Fruit fly (Drosophila melanogaster) whole organism, embryonic: Measurements from ENCODE around the gene CG15308.

Experiments
- Atf6 ChIP-seq: fragments of 200-800 bp; sonication (Bioruptor generic); IDR thresholded peaks from 2 replicates; pipeline ENCODE4 v1.3.6; 2022; ENCODE audit warnings: missing biosample characterization, missing genetic modification characterization
- CG10147 ChIP-seq: fragments of 200-800 bp; sonication (Bioruptor generic); optimal IDR thresholded peaks from 2 replicates; lab custom pipeline; 2019; ENCODE audit warnings: missing biosample characterization, mild to moderate bottlenecking, missing genetic modification characterization, moderate library complexity
- CG11456 ChIP-seq: fragments of 200-800 bp; sonication (Bioruptor generic); IDR thresholded peaks from 3 replicates; pipeline ENCODE4 v1.3.6; 2022; ENCODE audit warnings: missing biosample characterization, missing genetic modification characterization
- CG15269 ChIP-seq: fragments of 200-800 bp; sonication (Bioruptor generic); optimal IDR thresholded peaks from 2 replicates; lab custom pipeline; 2018; ENCODE audit warnings: missing biosample characterization, mild to moderate bottlenecking, missing genetic modification characterization, moderate library complexity
- CG18476 ChIP-seq: fragments of 200-800 bp; sonication (Bioruptor generic); optimal IDR thresholded peaks from 2 replicates; lab custom pipeline; 2016; ENCODE audit warnings: missing biosample characterization, mild to moderate bottlenecking, missing genetic modification characterization
- CG18599 ChIP-seq: fragments of 200-800 bp; sonication (Bioruptor generic); optimal IDR thresholded peaks from 3 replicates; lab custom pipeline; 2017; ENCODE audit warnings: missing biosample characterization, missing genetic modification characterization, mild to moderate bottlenecking, moderate library complexity, missing genetic modification reagents
- CG18764 ChIP-seq: fragments of 200-800 bp; sonication (Bioruptor generic); optimal IDR thresholded peaks from 3 replicates; lab custom pipeline; 2016; ENCODE audit warnings: missing biosample characterization, missing genetic modification characterization
- CG2120 ChIP-seq: fragments of 200-800 bp; sonication (Bioruptor generic); optimal IDR thresholded peaks from 3 replicates; lab custom pipeline; 2016; ENCODE audit warnings: missing biosample characterization, missing genetic modification characterization
- CG2875 ChIP-seq: fragments of 200-800 bp; sonication (Bioruptor generic); optimal IDR thresholded peaks from 2 replicates; lab custom pipeline; 2017; ENCODE audit warnings: missing biosample characterization, mild to moderate bottlenecking, missing genetic modification characterization, missing genetic modification reagents
- CG42726 ChIP-seq: fragments of 200-800 bp; sonication (Bioruptor generic); IDR thresholded peaks from 2 replicates; pipeline ENCODE4 v1.3.6; 2022; ENCODE audit warnings: missing biosample characterization, missing genetic modification characterization; ENCODE audit not compliant: partially characterized antibody
- CG4328 ChIP-seq: fragments of 200-800 bp; sonication (Bioruptor generic); optimal IDR thresholded peaks from 3 replicates; lab custom pipeline; 2017; ENCODE audit warnings: missing biosample characterization, missing genetic modification reagents, missing genetic modification characterization
- CG5953 ChIP-seq: fragments of 200-800 bp; sonication (Bioruptor generic); IDR thresholded peaks from 2 replicates; pipeline ENCODE4 v1.3.6; 2022; ENCODE audit warnings: missing biosample characterization, missing genetic modification characterization
- CG6813 ChIP-seq: fragments of 200-800 bp; sonication (Bioruptor generic); optimal IDR thresholded peaks from 2 replicates; lab custom pipeline; 2017; ENCODE audit warnings: missing biosample characterization, missing genetic modification characterization, mild to moderate bottlenecking, moderate library complexity, missing genetic modification reagents
- CG7556 ChIP-seq: fragments of 200-800 bp; sonication (Bioruptor generic); optimal IDR thresholded peaks from 2 replicates; lab custom pipeline; 2017; ENCODE audit warnings: missing biosample characterization, mild to moderate bottlenecking, missing genetic modification characterization
- CG7987 ChIP-seq: fragments of 200-800 bp; sonication (Bioruptor generic); optimal IDR thresholded peaks from 2 replicates; lab custom pipeline; 2018; ENCODE audit warnings: missing biosample characterization, mild to moderate bottlenecking, missing genetic modification characterization, moderate library complexity
- CG9609 ChIP-seq: fragments of 200-800 bp; sonication (Bioruptor generic); optimal IDR thresholded peaks from 3 replicates; lab custom pipeline; 2016; ENCODE audit warnings: missing biosample characterization, missing genetic modification characterization
- CG9727 ChIP-seq: fragments of 200-800 bp; sonication (Bioruptor generic); optimal IDR thresholded peaks from 3 replicates; lab custom pipeline; 2017; ENCODE audit warnings: missing biosample characterization, mild to moderate bottlenecking, missing genetic modification characterization
- CoRest ChIP-seq: fragments of 200-800 bp; sonication (Bioruptor generic); optimal IDR thresholded peaks from 3 replicates; lab custom pipeline; 2018; ENCODE audit warnings: missing biosample characterization, mild to moderate bottlenecking, missing genetic modification characterization, moderate library complexity
- CrebB ChIP-seq: fragments of 200-800 bp; sonication (Bioruptor generic); optimal IDR thresholded peaks from 3 replicates; lab custom pipeline; 2018; ENCODE audit warnings: missing biosample characterization, mild to moderate bottlenecking, missing genetic modification characterization
- D19A ChIP-seq: fragments of 200-800 bp; optimal IDR thresholded peaks from 3 replicates; lab custom pipeline; 2019; ENCODE audit warnings: missing biosample characterization, mild to moderate bottlenecking, missing genetic modification characterization, moderate library complexity
- D19B ChIP-seq: fragments of 200-800 bp; sonication (Bioruptor generic); optimal IDR thresholded peaks from 2 replicates; lab custom pipeline; 2017; ENCODE audit warnings: missing biosample characterization, mild to moderate bottlenecking, missing genetic modification characterization
- Drgx ChIP-seq: fragments of 200-800 bp; sonication (Bioruptor generic); IDR thresholded peaks from 2 replicates; pipeline ENCODE4 v1.3.6; 2022; ENCODE audit warnings: missing biosample characterization, missing genetic modification characterization
- Fer3 ChIP-seq: fragments of 200-800 bp; sonication (Bioruptor generic); optimal IDR thresholded peaks from 2 replicates; lab custom pipeline; 2018; ENCODE audit warnings: missing biosample characterization, mild to moderate bottlenecking, missing genetic modification characterization, moderate library complexity
- HHEX ChIP-seq: fragments of 200-800 bp; sonication (Bioruptor generic); optimal IDR thresholded peaks from 3 replicates; lab custom pipeline; 2017; ENCODE audit warnings: missing biosample characterization, mild to moderate bottlenecking, missing genetic modification characterization, missing genetic modification reagents
- Hmr ChIP-seq: fragments of 200-800 bp; sonication (Bioruptor generic); optimal IDR thresholded peaks from 3 replicates; lab custom pipeline; 2017; ENCODE audit warnings: mild to moderate bottlenecking, missing biosample characterization, missing genetic modification reagents, missing genetic modification characterization
- Hr3 ChIP-seq: fragments of 200-800 bp; sonication (Bioruptor generic); optimal IDR thresholded peaks from 3 replicates; lab custom pipeline; 2016; ENCODE audit warnings: missing biosample characterization, missing genetic modification characterization
- Hr51 ChIP-seq, 2 experiments: fragments of 200-800 bp; sonication (Bioruptor generic); optimal IDR thresholded peaks; 2 replicates in 1 of 2; 3 replicates in 1 of 2; lab custom pipeline; 2016 to 2018; ENCODE audit warnings: missing biosample characterization in 2 of 2, missing genetic modification characterization in 2 of 2, mild to moderate bottlenecking in 1 of 2, moderate library complexity in 1 of 2
- Kr ChIP-seq: fragments of 200-800 bp; sonication (Bioruptor generic); optimal IDR thresholded peaks from 2 replicates; lab custom pipeline; 2017; ENCODE audit warnings: missing biosample characterization, mild to moderate bottlenecking, missing genetic modification characterization
- Med ChIP-seq: fragments of 200-800 bp; sonication (Bioruptor generic); peaks from one replicate; lab custom pipeline; 2016; ENCODE audit warnings: missing biosample characterization, missing genetic modification characterization, mild to moderate bottlenecking, inconsistent platforms, moderate library complexity
- Meics ChIP-seq: fragments of 200-800 bp; sonication (Bioruptor generic); optimal IDR thresholded peaks from 2 replicates; lab custom pipeline; 2017; ENCODE audit warnings: missing biosample characterization, mild to moderate bottlenecking, missing genetic modification characterization
- NC2α ChIP-seq: fragments of 200-800 bp; sonication (Bioruptor generic); optimal IDR thresholded peaks from 2 replicates; lab custom pipeline; 2016; ENCODE audit warnings: missing biosample characterization, missing genetic modification characterization
- PHDP ChIP-seq: fragments of 200-800 bp; sonication (Bioruptor generic); optimal IDR thresholded peaks from 3 replicates; lab custom pipeline; 2018; ENCODE audit warnings: missing biosample characterization, mild to moderate bottlenecking, missing genetic modification characterization, moderate library complexity
- Ptx1 ChIP-seq: fragments of 200-800 bp; sonication (Bioruptor generic); IDR thresholded peaks from 2 replicates; pipeline ENCODE4 v1.3.6; 2022; ENCODE audit warnings: missing biosample characterization, missing genetic modification characterization
- Sox102F ChIP-seq: fragments of 200-800 bp; sonication (Bioruptor generic); optimal IDR thresholded peaks from 2 replicates; lab custom pipeline; 2018; ENCODE audit warnings: missing biosample characterization, mild to moderate bottlenecking, missing genetic modification characterization, moderate library complexity
- Tbp ChIP-seq: fragments of >200 bp; optimal IDR thresholded peaks from 2 replicates; lab custom pipeline; 2018; ENCODE audit warnings: missing biosample characterization, missing genetic modification characterization
- Usf ChIP-seq: fragments of 200-800 bp; sonication (Bioruptor generic); optimal IDR thresholded peaks from 2 replicates; lab custom pipeline; 2017; ENCODE audit warnings: missing genotype, missing biosample characterization, missing genetic modification characterization
- bcd ChIP-seq: fragments of 200-800 bp; sonication (Bioruptor generic); optimal IDR thresholded peaks from 2 replicates; lab custom pipeline; 2017; ENCODE audit warnings: missing biosample characterization, mild to moderate bottlenecking, missing genetic modification characterization
- bigmax ChIP-seq: fragments of 200-800 bp; sonication (Bioruptor generic); optimal IDR thresholded peaks from 2 replicates; lab custom pipeline; 2018; ENCODE audit warnings: missing biosample characterization, mild to moderate bottlenecking, missing genetic modification characterization
- bsh ChIP-seq, 2 experiments: fragments of 200-800 bp; sonication (Bioruptor generic); optimal IDR thresholded peaks; 2 replicates each; lab custom pipeline; 2017 to 2018; ENCODE audit warnings: mild to moderate bottlenecking in 2 of 2, missing biosample characterization in 2 of 2, missing genetic modification characterization in 2 of 2, moderate library complexity in 1 of 2
- cwo ChIP-seq: fragments of 200-800 bp; sonication (Bioruptor generic); optimal IDR thresholded peaks from 3 replicates; lab custom pipeline; 2017; ENCODE audit warnings: missing biosample characterization, missing genetic modification characterization, mild to moderate bottlenecking, moderate library complexity, missing genetic modification reagents
- grau ChIP-seq: fragments of 200-800 bp; optimal IDR thresholded peaks from 3 replicates; lab custom pipeline; 2019; ENCODE audit warnings: missing biosample characterization, mild to moderate bottlenecking, missing genetic modification characterization, moderate library complexity
- inv ChIP-seq: fragments of 200-800 bp; sonication (Bioruptor generic); IDR thresholded peaks from 2 replicates; pipeline ENCODE4 v1.3.6; 2022; ENCODE audit warnings: missing biosample characterization, missing genetic modification characterization; ENCODE audit not compliant: partially characterized antibody
- luna ChIP-seq: fragments of 200-800 bp; sonication (Bioruptor generic); optimal IDR thresholded peaks from 2 replicates; lab custom pipeline; 2016; ENCODE audit warnings: missing biosample characterization, missing genetic modification characterization
- mam ChIP-seq: fragments of 200-800 bp; sonication (Bioruptor generic); optimal IDR thresholded peaks from 3 replicates; lab custom pipeline; 2016; ENCODE audit warnings: missing biosample characterization, missing genetic modification characterization
- rib ChIP-seq: fragments of 200-800 bp; sonication (Bioruptor generic); IDR thresholded peaks from 2 replicates; pipeline ENCODE4 v1.3.6; 2022; ENCODE audit warnings: missing biosample characterization, missing genetic modification characterization
- row ChIP-seq: fragments of 200-800 bp; sonication (Bioruptor generic); IDR thresholded peaks from 3 replicates; pipeline ENCODE4 v1.3.6; 2022; ENCODE audit warnings: missing biosample characterization, missing genetic modification characterization
- salm ChIP-seq: fragments of 200-800 bp; sonication (Bioruptor generic); optimal IDR thresholded peaks from 2 replicates; lab custom pipeline; 2018; ENCODE audit warnings: missing biosample characterization, mild to moderate bottlenecking, missing genetic modification characterization
- sc ChIP-seq, 3 experiments: fragments of >200 bp in 2 of 3; fragments of 200-800 bp in 1 of 3; sonication (Bioruptor generic) in 1 of 3; optimal IDR thresholded peaks; 2 replicates in 2 of 3; 3 replicates in 1 of 3; lab custom pipeline; 2017; ENCODE audit warnings: mild to moderate bottlenecking in 1 of 3, missing biosample characterization in 1 of 3, missing genetic modification characterization in 1 of 3, missing genetic modification reagents in 1 of 3
- slbo ChIP-seq: fragments of 200-800 bp; sonication (Bioruptor generic); IDR thresholded peaks from 2 replicates; pipeline ENCODE4 v1.3.6; 2022; ENCODE audit warnings: missing biosample characterization, missing genetic modification characterization

Gene CG15308

dm6 chrX:10250659-10251058 lies 31.7 kb upstream of the CG15308 start (continued):
- TF ChIP-seq CG11456 (GFP tag; lab: Robert Waterston, UW) (0 out of 3 replicates have a peak, but pooled peaks have one; percentile 7), salm (no peak), inv (GFP tag; lab: Robert Waterston, UW) (no peak), bsh (GFP tag; optimal IDR thresholded peaks at IDR 0.05; lab: Kevin White, UChicago) (no peak), CrebB (tag; lab: Kevin White, UChicago) (no peak), NC2α (GFP tag; lab: Kevin White, UChicago) (no peak), Atf6 (GFP tag; lab: Robert Waterston, UW) (peak; percentile 42; the same call in 1 of the 2 replicates), Med (GFP tag; lab: Kevin White, UChicago) (peak; percentile 61), CG42726 (no peak), Hr51 (GFP tag; optimal IDR thresholded peaks at IDR 0.05; lab: Kevin White, UChicago) (peak in 1 of 2 experiments; percentile 23), CG2875 (GFP tag; lab: Kevin White, UChicago) (no peak), CG5953 (GFP tag; lab: Robert Waterston, UW) (no peak), CG4328 (GFP tag; lab: Kevin White, UChicago) (no peak), CG18764 (no peak), Fer3 (tag; lab: Kevin White, UChicago) (peak; percentile 13), HHEX (GFP tag; lab: Kevin White, UChicago) (peak; percentile 2), CG7987 (no peak), D19A (peak; percentile 57), CG7556 (GFP tag; lab: Kevin White, UChicago) (peak; percentile 30), cwo (GFP tag; lab: Kevin White, UChicago) (peak; percentile 52), CG9609 (no peak), mam (GFP tag; lab: Kevin White, UChicago) (peak; percentile 15), Tbp (GFP tag; lab: Kevin White, UChicago) (no peak), CG18476 (GFP tag; lab: Kevin White, UChicago) (no peak), grau (tag; lab: Kevin White, UChicago) (peak; percentile 36), rib (GFP tag; lab: Robert Waterston, UW) (0 out of 2 replicates have a peak, but pooled peaks have one; percentile 8), luna (no peak), CG6813 (GFP tag; lab: Kevin White, UChicago) (no peak), CG10147 (peak; percentile 3), row (GFP tag; lab: Robert Waterston, UW) (peak; percentile 59), Hr3 (GFP tag; lab: Kevin White, UChicago) (no peak), Usf (GFP tag; lab: Kevin White, UChicago) (no peak), bigmax (GFP tag; lab: Kevin White, UChicago) (no peak), CoRest (tag; lab: Kevin White, UChicago) (peak; percentile 16), CG2120 (GFP tag; lab: Kevin White, UChicago) (peak; percentile 72), Sox102F (peak; percentile 1), CG9727 (GFP tag; lab: Kevin White, UChicago) (peak; percentile 18), bcd (GFP tag; lab: Kevin White, UChicago) (peak; percentile 22), sc (optimal IDR thresholded peaks at IDR 0.05; lab: Kevin White, UChicago) (no peak), sc (GFP tag; optimal IDR thresholded peaks at IDR 0.05; lab: Kevin White, UChicago) (no peak), PHDP (tag; lab: Kevin White, UChicago) (peak; percentile 2), CG18599 (GFP tag; lab: Kevin White, UChicago) (peak; percentile 74), Meics (GFP tag; lab: Kevin White, UChicago) (peak; percentile 60), Hmr (peak; percentile 50), Drgx (GFP tag; lab: Robert Waterston, UW) (peak; percentile 30; the same call in 1 of the 2 replicates), Ptx1 (GFP tag; lab: Robert Waterston, UW) (peak; percentile 8; the same call in 1 of the 2 replicates), D19B (peak; percentile 54), Kr (no peak), slbo (GFP tag; lab: Robert Waterston, UW) (peak; percentile 59), CG15269 (tag; lab: Kevin White, UChicago) (peak; percentile 33)
